Fruit fly (Drosophila melanogaster): Measurements from ENCODE around the gene mgl.

mgl gene

DNA sequence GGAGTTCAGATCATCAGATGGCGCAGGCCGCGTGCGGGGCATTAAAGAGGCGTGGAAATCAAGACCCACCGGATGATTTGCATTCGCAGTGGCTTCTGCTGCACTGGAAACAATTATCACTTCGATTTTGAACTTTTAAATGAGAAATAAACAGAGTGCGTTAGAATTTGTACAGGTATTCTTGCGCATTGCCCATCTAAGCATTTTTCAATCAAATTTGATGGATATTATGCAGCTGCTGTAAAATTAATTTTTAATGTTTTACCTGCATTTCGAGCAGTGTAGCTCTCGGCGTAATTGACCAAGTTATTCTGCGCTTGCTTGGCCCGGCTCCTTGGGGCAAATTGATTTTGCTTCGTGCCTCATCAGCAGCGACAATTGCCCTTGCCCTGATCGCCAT lies 182.8 kb downstream of the mgl start:
- no peak for TF ChIP-seq noc (tag; optimal IDR thresholded peaks at IDR 0.05)

- no peak for TF ChIP-seq noc (tag; optimal IDR thresholded peaks at IDR 0.05)
These were observed 189.8 kb downstream of the mgl start for dm6 chrX:9309959-9310658.
